Worm (Caenorhabditis elegans) whole organism, late embryonic: ENCODE results near the gene fipr-29.

Experiments used
- C08G9.2 ChIP-seq: sonication (generic microtip); optimal IDR thresholded peaks from 2 replicates; lab custom pipeline; 2016; ENCODE audit warnings: mild to moderate bottlenecking, missing genetic modification characterization, moderate library complexity, missing compliant biosample characterization
- F13H6.1 ChIP-seq: sonication (generic microtip); optimal IDR thresholded peaks from 2 replicates; lab custom pipeline; 2016; ENCODE audit warnings: missing genetic modification characterization, missing compliant biosample characterization
- ama-1 ChIP-seq: fragments of 150-350 bp; optimal IDR thresholded peaks from 2 replicates; lab custom pipeline; 2014
- ceh-45 ChIP-seq: fragments of 200-800 bp; sonication (Bioruptor generic); IDR thresholded peaks from 2 replicates; pipeline ENCODE4 v1.3.6; 2022; ENCODE audit warnings: missing genetic modification reagents, missing genetic modification characterization, missing compliant biosample characterization
- che-1 ChIP-seq: sonication (generic microtip); optimal IDR thresholded peaks from 2 replicates; lab custom pipeline; 2016; ENCODE audit warnings: mild to moderate bottlenecking, missing genetic modification characterization, missing compliant biosample characterization
- dmd-4 ChIP-seq: sonication (generic microtip); optimal IDR thresholded peaks from 2 replicates; lab custom pipeline; 2016; ENCODE audit warnings: borderline replicate concordance, missing genetic modification characterization, missing compliant biosample characterization
- dve-1 ChIP-seq: sonication (generic microtip); optimal IDR thresholded peaks from 2 replicates; lab custom pipeline; 2017; ENCODE audit warnings: antibody characterized with exemption, mild to moderate bottlenecking, missing genetic modification characterization, missing compliant biosample characterization
- ets-4 ChIP-seq: sonication (generic microtip); optimal IDR thresholded peaks from 2 replicates; lab custom pipeline; 2016; ENCODE audit warnings: missing genetic modification characterization, missing compliant biosample characterization
- fkh-10 ChIP-seq: fragments of 150-350 bp; optimal IDR thresholded peaks from 2 replicates; lab custom pipeline; 2014; ENCODE audit warnings: missing biosample characterization, missing genetic modification reagents, missing genetic modification characterization
- hlh-15 ChIP-seq: sonication (generic microtip); optimal IDR thresholded peaks from 2 replicates; lab custom pipeline; 2016; ENCODE audit warnings: missing genetic modification characterization, missing compliant biosample characterization
- lin-11 ChIP-seq: fragments of 200-800 bp; sonication (Bioruptor generic); optimal IDR thresholded peaks from 2 replicates; lab custom pipeline; 2018; ENCODE audit warnings: mild to moderate bottlenecking, missing genetic modification characterization, missing compliant biosample characterization
- pag-3 ChIP-seq: sonication (generic microtip); optimal IDR thresholded peaks from 2 replicates; lab custom pipeline; 2016; ENCODE audit warnings: missing compliant biosample characterization, missing genetic modification characterization, borderline replicate concordance
- pha-4 ChIP-seq: fragments of 150-350 bp; optimal IDR thresholded peaks from 2 replicates; lab custom pipeline; 2018; ENCODE audit warnings: missing biosample characterization, missing genetic modification reagents, missing genetic modification characterization
- tbx-2 ChIP-seq: sonication (generic microtip); optimal IDR thresholded peaks from 2 replicates; lab custom pipeline; 2016; ENCODE audit warnings: missing genetic modification characterization, missing compliant biosample characterization

- no peak for TF ChIP-seq lin-11
- no peak for TF ChIP-seq dve-1
- no peak for TF ChIP-seq ama-1 (lab: Kevin White, UChicago)
- TF ChIP-seq C08G9.2 = no peak
- TF ChIP-seq fkh-10 = no peak
- TF ChIP-seq ets-4 (tag; lab: Kevin White, UChicago) = no peak
- no peak for TF ChIP-seq che-1 (tag; lab: Kevin White, UChicago)
- no peak for TF ChIP-seq F13H6.1 (tag; lab: Kevin White, UChicago)
- TF ChIP-seq pha-4 (tag; lab: Kevin White, UChicago) = no peak
- TF ChIP-seq pag-3 = no peak
- TF ChIP-seq dmd-4 (tag; lab: Kevin White, UChicago) = no peak
- TF ChIP-seq tbx-2 = no peak
- TF ChIP-seq ceh-45 (GFP tag; lab: Robert Waterston, UW) = no peak
- no peak for TF ChIP-seq hlh-15
These were observed at the start of gene fipr-29 for ce11 chrIII:3060262-3060661.
